Worm (Caenorhabditis elegans): ENCODE data around the gene srbc-21.

Gene srbc-21

ce11 chrV:2206181-2206580 is 50.8 kb downstream of the srbc-21 start, which contains the start of gene srt-40:
srt-40 (minus strand) TSS chrV:2206281.
- TF ChIP-seq ceh-43 (GFP tag; optimal IDR thresholded peaks at IDR 0.05): no peak
- TF ChIP-seq blmp-1 (tag; optimal IDR thresholded peaks at IDR 0.05): no peak
- no peak for TF ChIP-seq nhr-2 (tag; optimal IDR thresholded peaks at IDR 0.05)
- TF ChIP-seq tbx-8 (GFP tag; optimal IDR thresholded peaks at IDR 0.05): no peak
- TF ChIP-seq snpc-4 (tag; optimal IDR thresholded peaks at IDR 0.05): no peak
- no peak for TF ChIP-seq mab-5 (tag; optimal IDR thresholded peaks at IDR 0.05)
- no peak for TF ChIP-seq drap-1 (GFP tag; optimal IDR thresholded peaks at IDR 0.05)

Measured in whole organism, mixed stage, embryonic.